Worm (Caenorhabditis elegans) whole organism, L2 larva: ENCODE measurements around the gene clec-56.

Source experiments
- egl-27 ChIP-seq: sonication (generic microtip); optimal IDR thresholded peaks from 3 replicates; lab custom pipeline; 2017; ENCODE audit warnings: missing biosample characterization, missing genetic modification reagents, missing genetic modification characterization
- fos-1 ChIP-seq: fragments of 150-350 bp; optimal IDR thresholded peaks from 2 replicates; lab custom pipeline; 2014; ENCODE audit warnings: missing biosample characterization, missing genetic modification characterization
- lin-11 ChIP-seq: fragments of 150-350 bp; sonication (generic microtip); optimal IDR thresholded peaks from 2 replicates; lab custom pipeline; 2014; ENCODE audit warnings: missing biosample characterization, missing genetic modification characterization, inconsistent platforms, mixed read lengths
- lin-13 ChIP-seq: fragments of 150-350 bp; optimal IDR thresholded peaks from 2 replicates; lab custom pipeline; 2014; ENCODE audit warnings: missing biosample characterization, missing genetic modification reagents, missing genetic modification characterization
- peb-1 ChIP-seq: fragments of 150-350 bp; optimal IDR thresholded peaks from 2 replicates; lab custom pipeline; 2014; ENCODE audit warnings: missing biosample characterization, missing genetic modification characterization
- skn-1 ChIP-seq: sonication (generic microtip); optimal IDR thresholded peaks from 2 replicates; lab custom pipeline; 2017; ENCODE audit warnings: missing biosample characterization, missing genetic modification characterization
- ztf-11 ChIP-seq: sonication (generic microtip); optimal IDR thresholded peaks from 2 replicates; lab custom pipeline; 2017; ENCODE audit warnings: missing biosample characterization, missing genetic modification characterization

DNA sequence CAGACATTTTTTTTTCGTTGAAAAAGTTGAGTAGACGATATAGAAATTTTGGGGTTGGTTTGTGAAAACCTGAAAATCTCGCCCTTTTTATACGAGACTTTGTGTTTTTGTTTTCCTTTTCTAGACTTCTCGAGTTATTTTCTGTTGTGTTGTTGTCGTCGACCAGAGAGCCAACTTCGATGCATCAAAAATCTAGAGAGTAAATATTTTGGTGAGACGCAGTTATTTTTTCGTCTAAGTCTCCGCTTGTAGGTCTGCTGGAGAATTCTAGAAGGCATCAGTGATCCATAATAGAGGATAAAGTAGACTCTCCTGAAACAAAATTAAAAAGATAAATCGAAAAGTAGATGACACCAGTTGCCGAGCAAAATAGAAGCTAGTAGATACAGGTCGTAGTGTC, 9.8 kb upstream of the clec-56 start, which contains the start of gene F08H9.4:
- TF ChIP-seq peb-1 (tag; lab: Kevin White, UChicago) (no peak), lin-11 (tag; lab: Kevin White, UChicago) (no peak), skn-1 (tag; lab: Kevin White, UChicago) (no peak), fos-1 (no peak), ztf-11 (no peak), egl-27 (no peak), lin-13 (GFP tag; lab: Kevin White, UChicago) (no peak)
